Fruit fly (Drosophila melanogaster): ENCODE results near the gene CG42464.

DNA sequence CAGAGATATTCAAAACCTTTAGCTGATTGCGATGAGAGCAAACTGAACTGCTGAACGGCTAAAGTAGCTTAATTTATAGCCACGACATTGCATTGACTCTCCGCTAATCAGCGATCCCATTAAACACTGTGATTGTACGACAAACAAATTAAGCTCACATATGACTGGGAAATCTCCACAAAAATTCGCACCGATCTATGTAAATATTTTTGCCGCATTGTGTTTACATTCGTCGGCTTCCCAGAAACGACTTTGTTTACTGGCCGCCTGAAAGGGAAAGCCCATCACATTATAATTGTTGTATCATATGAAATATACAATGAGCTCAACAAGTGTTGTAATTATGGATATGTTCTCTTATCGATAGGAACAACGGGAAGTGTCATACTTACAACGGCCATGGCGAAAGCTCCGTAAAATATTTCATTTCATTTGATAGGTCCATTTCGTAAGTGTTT, 3.9 kb upstream of the CG42464 start, which contains the start of gene CG16713:
- TF ChIP-seq Adf1 (GFP tag; IDR thresholded peaks at IDR 0.05) (no peak), prd (optimal IDR thresholded peaks at IDR 0.05) (no peak), prd (GFP tag; IDR thresholded peaks at IDR 0.05) (no peak), CG4424 (GFP tag; optimal IDR thresholded peaks at IDR 0.05) (no peak), CG17186 (GFP tag; optimal IDR thresholded peaks at IDR 0.05) (no peak), Antp (GFP tag; optimal IDR thresholded peaks at IDR 0.05) (no peak), B-H1 (GFP tag; IDR thresholded peaks at IDR 0.05) (no peak), gcm (GFP tag; optimal IDR thresholded peaks at IDR 0.05) (no peak), Bdp1 (GFP tag; optimal IDR thresholded peaks at IDR 0.05) (no peak), HLH4C (GFP tag; IDR thresholded peaks at IDR 0.05; ENCODE audit: partially characterized antibody) (no peak), CG3407 (GFP tag; optimal IDR thresholded peaks at IDR 0.05) (no peak), Lim3 (GFP tag; IDR thresholded peaks at IDR 0.05) (no peak), insv (GFP tag; optimal IDR thresholded peaks at IDR 0.05) (no peak), CG14014 (GFP tag; IDR thresholded peaks at IDR 0.05) (no peak)

All from whole organism, embryonic.